Worm (Caenorhabditis elegans): ENCODE data around the gene C05B5.5.

DNA sequence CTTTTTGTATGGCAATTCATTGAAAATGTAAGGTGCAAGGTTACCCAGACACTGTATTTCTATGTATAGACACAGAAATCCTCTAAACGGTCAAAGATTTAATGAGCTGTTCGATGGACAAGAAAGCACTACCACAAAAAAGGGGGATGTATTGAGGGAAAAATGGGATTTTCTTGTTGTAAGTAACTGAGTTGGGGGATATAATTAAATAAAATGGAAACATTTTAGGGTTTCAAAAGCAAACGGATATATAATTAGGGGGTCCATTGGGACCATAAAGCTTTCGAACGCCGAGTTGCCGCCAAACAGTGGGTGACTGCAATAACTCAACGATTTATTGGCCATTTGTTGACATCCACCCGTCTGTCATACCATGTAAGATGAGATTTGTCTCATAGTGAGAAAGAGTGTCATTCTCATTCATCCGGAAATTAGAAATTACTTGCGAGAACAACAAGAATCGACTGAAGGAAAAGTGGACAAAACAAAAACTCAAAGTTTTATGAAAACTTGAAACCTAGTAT is 19.0 kb upstream of the C05B5.5 start:
- no peak for TF ChIP-seq him-1 (tag; optimal IDR thresholded peaks at IDR 0.05)
- TF ChIP-seq dao-5 (tag; optimal IDR thresholded peaks at IDR 0.05) = no peak
- TF ChIP-seq W03F9.2 (tag; optimal IDR thresholded peaks at IDR 0.05) = no peak
